Worm (Caenorhabditis elegans) whole organism, young adult: ENCODE measurements around the gene K08E4.8.

Source experiments
- B0019.2 ChIP-seq: fragments of 200-800 bp; sonication (Bioruptor generic); conservative IDR thresholded peaks from 2 replicates; pipeline ENCODE4 v1.3.6; 2022; ENCODE audit warnings: missing genetic modification reagents, missing genetic modification characterization, missing compliant biosample characterization
- B0261.1 ChIP-seq: sonication (generic microtip); optimal IDR thresholded peaks from 2 replicates; lab custom pipeline; 2016; ENCODE audit warnings: mild to moderate bottlenecking, missing genetic modification characterization, moderate library complexity, missing compliant biosample characterization
- B0336.3 ChIP-seq: fragments of 200-800 bp; sonication (Bioruptor generic); IDR thresholded peaks from 2 replicates; pipeline ENCODE4 v1.3.6; 2022; ENCODE audit warnings: missing genetic modification characterization, missing compliant biosample characterization
- C06A6.2 ChIP-seq: fragments of 200-800 bp; sonication (Bioruptor generic); conservative IDR thresholded peaks from 2 replicates; pipeline ENCODE4 v1.3.6; 2022; ENCODE audit warnings: missing genetic modification characterization, missing compliant biosample characterization
- C17E4.6 ChIP-seq: fragments of 200-800 bp; sonication (Bioruptor generic); IDR thresholded peaks from 2 replicates; pipeline ENCODE4 v1.3.6; 2022; ENCODE audit warnings: missing genetic modification reagents, missing genetic modification characterization, missing compliant biosample characterization
- F22D6.2 ChIP-seq: sonication (generic microtip); optimal IDR thresholded peaks from 2 replicates; lab custom pipeline; 2016; ENCODE audit warnings: mild to moderate bottlenecking, missing genetic modification characterization, missing compliant biosample characterization
- F23B12.7 ChIP-seq: sonication (generic microtip); optimal IDR thresholded peaks from 2 replicates; lab custom pipeline; 2017; ENCODE audit warnings: missing genetic modification characterization, mild to moderate bottlenecking, missing compliant biosample characterization, antibody characterized with exemption, moderate library complexity; ENCODE audit not compliant: insufficient read depth
- F39B2.1 ChIP-seq: fragments of 200-800 bp; sonication (Bioruptor generic); IDR thresholded peaks from 2 replicates; pipeline ENCODE4 v1.3.6; 2022; ENCODE audit warnings: missing genetic modification reagents, missing genetic modification characterization, missing compliant biosample characterization
- F49E8.2 ChIP-seq: sonication (generic microtip); optimal IDR thresholded peaks from 3 replicates; lab custom pipeline; 2017; ENCODE audit warnings: missing genetic modification characterization, mild to moderate bottlenecking, missing compliant biosample characterization, antibody characterized with exemption, moderate library complexity; ENCODE audit not compliant: insufficient read depth
- F52B5.7 ChIP-seq: sonication (generic microtip); optimal IDR thresholded peaks from 2 replicates; lab custom pipeline; 2016; ENCODE audit warnings: mild to moderate bottlenecking, missing genetic modification characterization, missing compliant biosample characterization
- K12H6.12 ChIP-seq: fragments of 200-800 bp; sonication (Bioruptor generic); optimal IDR thresholded peaks from 2 replicates; lab custom pipeline; 2018; ENCODE audit warnings: mild to moderate bottlenecking, missing genetic modification characterization, missing compliant biosample characterization
- Y53F4B.3 ChIP-seq: fragments of 200-800 bp; sonication (Bioruptor generic); IDR thresholded peaks from 2 replicates; pipeline ENCODE4 v1.3.6; 2022; ENCODE audit warnings: missing genetic modification reagents, missing genetic modification characterization, missing compliant biosample characterization
- Y67H2A.10 ChIP-seq: fragments of 200-800 bp; sonication (Bioruptor generic); conservative IDR thresholded peaks from 2 replicates; pipeline ENCODE4 v1.3.6; 2022; ENCODE audit warnings: missing genetic modification reagents, missing genetic modification characterization, missing compliant biosample characterization
- Y95B8A.8 ChIP-seq: fragments of 200-800 bp; sonication (Bioruptor generic); IDR thresholded peaks from 2 replicates; pipeline ENCODE4 v1.3.6; 2022; ENCODE audit warnings: missing genetic modification reagents, missing genetic modification characterization, missing compliant biosample characterization
- akir-1 ChIP-seq: fragments of 200-800 bp; sonication (Bioruptor generic); optimal IDR thresholded peaks from 2 replicates; lab custom pipeline; 2018; ENCODE audit warnings: mild to moderate bottlenecking, missing genetic modification characterization, moderate library complexity, missing compliant biosample characterization
- aptf-3 ChIP-seq: fragments of 200-800 bp; sonication (Bioruptor generic); IDR thresholded peaks from 2 replicates; pipeline ENCODE4 v1.3.6; 2022; ENCODE audit warnings: missing genetic modification characterization, missing compliant biosample characterization
- athp-1 ChIP-seq: sonication (generic microtip); optimal IDR thresholded peaks from 2 replicates; lab custom pipeline; 2017; ENCODE audit warnings: mild to moderate bottlenecking, missing genetic modification characterization, missing compliant biosample characterization
- attf-3 ChIP-seq: fragments of 200-800 bp; sonication (Bioruptor generic); conservative IDR thresholded peaks from 2 replicates; pipeline ENCODE4 v1.3.6; 2022; ENCODE audit warnings: missing genetic modification reagents, missing genetic modification characterization, missing compliant biosample characterization
- bed-1 ChIP-seq: fragments of 200-800 bp; sonication (Bioruptor generic); IDR thresholded peaks from 2 replicates; pipeline ENCODE4 v1.3.6; 2022; ENCODE audit warnings: missing genetic modification reagents, missing genetic modification characterization, missing compliant biosample characterization
- ccch-3 ChIP-seq: fragments of 200-800 bp; sonication (Bioruptor generic); optimal IDR thresholded peaks from 2 replicates; lab custom pipeline; 2018; ENCODE audit warnings: mild to moderate bottlenecking, missing genetic modification characterization, missing compliant biosample characterization
- cebp-1 ChIP-seq, 2 experiments: fragments of 200-800 bp in 1 of 2; sonication (Bioruptor generic) in 1 of 2; sonication (generic microtip) in 1 of 2; IDR thresholded peaks in 1 of 2; optimal IDR thresholded peaks in 1 of 2; 2 replicates each; pipeline versions ENCODE4 v1.3.6 to Lab custom; 2017 to 2022; ENCODE audit warnings: missing compliant biosample characterization in 2 of 2, missing genetic modification characterization in 2 of 2, mild to moderate bottlenecking in 1 of 2, missing genetic modification reagents in 1 of 2, moderate library complexity in 1 of 2
- ceh-58 ChIP-seq: fragments of 200-800 bp; sonication (Bioruptor generic); IDR thresholded peaks from 2 replicates; pipeline ENCODE4 v1.3.6; 2022; ENCODE audit warnings: missing genetic modification characterization, missing compliant biosample characterization
- ceh-79 ChIP-seq: sonication (generic microtip); optimal IDR thresholded peaks from 2 replicates; lab custom pipeline; 2017; ENCODE audit warnings: mild to moderate bottlenecking, missing genetic modification characterization, missing compliant biosample characterization
- chd-7 ChIP-seq: sonication (generic microtip); optimal IDR thresholded peaks from 2 replicates; lab custom pipeline; 2016; ENCODE audit warnings: mild to moderate bottlenecking, missing genetic modification characterization, moderate library complexity, missing compliant biosample characterization
- die-1 ChIP-seq: sonication (generic microtip); optimal IDR thresholded peaks from 2 replicates; lab custom pipeline; 2016; ENCODE audit warnings: missing genotype, mild to moderate bottlenecking, missing genetic modification characterization, missing compliant biosample characterization
- egl-18 ChIP-seq: fragments of 200-800 bp; sonication (Bioruptor generic); IDR thresholded peaks from 2 replicates; pipeline ENCODE4 v1.3.6; 2022; ENCODE audit warnings: missing genetic modification reagents, missing genetic modification characterization, missing compliant biosample characterization
- egl-44 ChIP-seq: fragments of 200-800 bp; sonication (Bioruptor generic); IDR thresholded peaks from 2 replicates; pipeline ENCODE4 v1.3.6; 2022; ENCODE audit warnings: missing genetic modification reagents, missing genetic modification characterization, missing compliant biosample characterization
- ekl-4 ChIP-seq: fragments of 200-800 bp; sonication (Bioruptor generic); IDR thresholded peaks from 2 replicates; pipeline ENCODE4 v1.3.6; 2022; ENCODE audit warnings: missing genetic modification reagents, missing genetic modification characterization, missing compliant biosample characterization
- fkh-3 ChIP-seq: sonication (generic microtip); optimal IDR thresholded peaks from 2 replicates; lab custom pipeline; 2016; ENCODE audit warnings: mild to moderate bottlenecking, missing genetic modification characterization, missing compliant biosample characterization
- let-526 ChIP-seq: fragments of 200-800 bp; sonication (Bioruptor generic); IDR thresholded peaks from 2 replicates; pipeline ENCODE4 v1.3.6; 2022; ENCODE audit warnings: missing genetic modification reagents, missing genetic modification characterization, missing compliant biosample characterization
- let-607 ChIP-seq, 2 experiments: fragments of 200-800 bp in 1 of 2; sonication (Bioruptor generic) in 1 of 2; sonication (generic microtip) in 1 of 2; optimal IDR thresholded peaks; 2 replicates each; lab custom pipeline; 2016 to 2018; ENCODE audit warnings: mild to moderate bottlenecking in 2 of 2, missing compliant biosample characterization in 2 of 2, missing genetic modification characterization in 2 of 2, moderate library complexity in 2 of 2, missing genotype in 1 of 2
- lin-54 ChIP-seq: fragments of 200-800 bp; sonication (Bioruptor generic); optimal IDR thresholded peaks from 2 replicates; lab custom pipeline; 2018; ENCODE audit warnings: mild to moderate bottlenecking, missing genetic modification characterization, missing compliant biosample characterization
- lir-1 ChIP-seq: fragments of 200-800 bp; sonication (Bioruptor generic); conservative IDR thresholded peaks from 2 replicates; pipeline ENCODE4 v1.3.6; 2022; ENCODE audit warnings: missing genetic modification reagents, missing genetic modification characterization, missing compliant biosample characterization
- lsl-1 ChIP-seq: fragments of 200-800 bp; sonication (Bioruptor generic); optimal IDR thresholded peaks from 2 replicates; lab custom pipeline; 2018; ENCODE audit warnings: mild to moderate bottlenecking, missing genetic modification characterization, moderate library complexity, missing compliant biosample characterization
- madf-3 ChIP-seq: fragments of 200-800 bp; sonication (Bioruptor generic); IDR thresholded peaks from 2 replicates; pipeline ENCODE4 v1.3.6; 2022; ENCODE audit warnings: missing genetic modification reagents, missing genetic modification characterization, missing compliant biosample characterization
- nfya-1 ChIP-seq: sonication (generic microtip); optimal IDR thresholded peaks from 2 replicates; lab custom pipeline; 2017; ENCODE audit warnings: antibody characterized with exemption, missing compliant biosample characterization, missing genetic modification characterization, borderline replicate concordance; ENCODE audit not compliant: insufficient read depth
- nfya-2 ChIP-seq: fragments of 200-800 bp; sonication (Bioruptor generic); IDR thresholded peaks from 2 replicates; pipeline ENCODE4 v1.3.6; 2022; ENCODE audit warnings: missing genetic modification reagents, missing genetic modification characterization, missing compliant biosample characterization
- nhr-120 ChIP-seq: fragments of 200-800 bp; sonication (Bioruptor generic); IDR thresholded peaks from 2 replicates; pipeline ENCODE4 v1.3.6; 2022; ENCODE audit warnings: missing genetic modification characterization, missing compliant biosample characterization
- nhr-90 ChIP-seq: sonication (generic microtip); optimal IDR thresholded peaks from 2 replicates; lab custom pipeline; 2016; ENCODE audit warnings: missing genotype, mild to moderate bottlenecking, missing genetic modification characterization, missing compliant biosample characterization
- pbrm-1 ChIP-seq: fragments of 200-800 bp; sonication (Bioruptor generic); IDR thresholded peaks from 2 replicates; pipeline ENCODE4 v1.3.6; 2022; ENCODE audit warnings: missing genetic modification reagents, missing genetic modification characterization, missing compliant biosample characterization
- rpc-1 ChIP-seq, 2 experiments: fragments of 150-350 bp in 1 of 2; sonication (generic microtip) in 1 of 2; optimal IDR thresholded peaks; 2 replicates each; lab custom pipeline; 2014 to 2018; ENCODE audit warnings: missing biosample characterization in 1 of 2, missing genetic modification characterization in 1 of 2, missing genetic modification reagents in 1 of 2, missing genotype in 1 of 2
- sdz-38 ChIP-seq: sonication (generic microtip); optimal IDR thresholded peaks from 2 replicates; lab custom pipeline; 2016; ENCODE audit warnings: missing genotype, missing genetic modification characterization, missing compliant biosample characterization
- sea-2 ChIP-seq: fragments of 200-800 bp; sonication (Bioruptor generic); IDR thresholded peaks from 2 replicates; pipeline ENCODE4 v1.3.6; 2022; ENCODE audit warnings: missing genetic modification characterization, missing compliant biosample characterization
- snpc-1.1 ChIP-seq: sonication (generic microtip); optimal IDR thresholded peaks from 2 replicates; lab custom pipeline; 2017; ENCODE audit warnings: missing genetic modification characterization, mild to moderate bottlenecking, missing compliant biosample characterization, antibody characterized with exemption, moderate library complexity, missing genotype, missing genetic modification reagents; ENCODE audit not compliant: insufficient read depth
- tlf-1 ChIP-seq: fragments of 200-800 bp; sonication (Bioruptor generic); optimal IDR thresholded peaks from 2 replicates; lab custom pipeline; 2018; ENCODE audit warnings: mild to moderate bottlenecking, missing genetic modification characterization, missing compliant biosample characterization
- unc-130 ChIP-seq: sonication (generic microtip); optimal IDR thresholded peaks from 2 replicates; lab custom pipeline; 2016; ENCODE audit warnings: missing genetic modification reagents, missing genetic modification characterization, missing compliant biosample characterization
- xnd-1 ChIP-seq: sonication (generic microtip); optimal IDR thresholded peaks from 2 replicates; lab custom pipeline; 2016; ENCODE audit warnings: missing genotype, missing genetic modification reagents, missing genetic modification characterization, missing compliant biosample characterization

Gene K08E4.8

DNA sequence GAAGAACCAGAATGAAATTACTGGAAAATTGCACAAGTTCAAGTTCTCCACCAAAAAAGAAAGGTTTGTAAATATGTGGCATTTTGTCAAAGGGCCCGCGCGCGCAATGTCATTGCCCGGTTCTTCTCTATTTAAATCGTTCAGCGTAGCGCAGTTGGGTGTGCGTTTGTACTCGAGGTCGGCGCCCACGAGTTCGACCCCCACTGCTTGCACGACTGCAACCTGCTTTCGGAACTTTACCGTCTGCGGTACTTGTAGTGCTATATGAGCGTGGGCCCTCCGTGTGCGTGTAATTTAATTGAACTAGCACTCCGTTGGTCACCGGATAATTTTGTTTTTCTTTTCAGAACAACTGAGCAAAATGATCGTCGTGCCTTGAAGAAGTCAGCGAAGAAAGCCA, 25.4 kb upstream of the K08E4.8 start (continued):
- TF ChIP-seq F39B2.1 (GFP tag; lab: Robert Waterston, UW): no peak
- peak; percentile 88 for TF ChIP-seq ceh-79 (tag; lab: Kevin White, UChicago)
- TF ChIP-seq sea-2 (GFP tag; lab: Robert Waterston, UW): no peak
- 0 out of 2 replicates have a peak, but pooled peaks have one; percentile 54 for TF ChIP-seq madf-3
- TF ChIP-seq aptf-3 (GFP tag; lab: Robert Waterston, UW): peak; percentile 91
- TF ChIP-seq let-526 (GFP tag; lab: Robert Waterston, UW): no peak
- peak; percentile 80 for TF ChIP-seq rpc-1 (optimal IDR thresholded peaks at IDR 0.05; lab: Kevin White, UChicago)
- peak; percentile 91 for TF ChIP-seq rpc-1 (tag; optimal IDR thresholded peaks at IDR 0.05; lab: Kevin White, UChicago)
- peak; percentile 49; the same call in 1 of the 2 replicates for TF ChIP-seq C06A6.2 (GFP tag; lab: Robert Waterston, UW)
- TF ChIP-seq Y95B8A.8: peak; percentile 76; the same call in 1 of the 2 replicates
- no peak for TF ChIP-seq sdz-38
- TF ChIP-seq nhr-90 (tag; lab: Kevin White, UChicago): peak; percentile 94
- no peak for TF ChIP-seq akir-1 (GFP tag; lab: Kevin White, UChicago)
- peak; percentile 96 for TF ChIP-seq die-1 (tag; lab: Kevin White, UChicago)
- TF ChIP-seq xnd-1: peak; percentile 36
- TF ChIP-seq Y67H2A.10 (GFP tag; lab: Robert Waterston, UW): 0 out of 2 replicates have a peak, but pooled peaks have one; percentile 33
- TF ChIP-seq lir-1 (GFP tag; lab: Robert Waterston, UW): peak; percentile 61
- peak; percentile 81 for TF ChIP-seq athp-1 (tag; lab: Kevin White, UChicago)
- TF ChIP-seq unc-130: peak; percentile 66
- TF ChIP-seq snpc-1.1 (tag; lab: Kevin White, UChicago): no peak
- no peak for TF ChIP-seq nhr-120 (GFP tag; lab: Robert Waterston, UW)
- TF ChIP-seq lsl-1 (GFP tag; lab: Kevin White, UChicago): peak; percentile 76
- peak; percentile 85 for TF ChIP-seq egl-18 (GFP tag; lab: Robert Waterston, UW)
- TF ChIP-seq nfya-1 (tag; lab: Kevin White, UChicago): no peak
- no peak for TF ChIP-seq bed-1 (GFP tag; lab: Robert Waterston, UW)
- peak; percentile 77; the same call in 1 of the 2 replicates for TF ChIP-seq Y53F4B.3
- TF ChIP-seq B0261.1 (tag; lab: Kevin White, UChicago): peak; percentile 91
- peak; percentile 75; the same call in 1 of the 2 replicates for TF ChIP-seq C17E4.6
- TF ChIP-seq egl-44: peak; percentile 81
- 0 out of 2 replicates have a peak, but pooled peaks have one; percentile 56 for TF ChIP-seq B0019.2 (GFP tag; lab: Robert Waterston, UW)
- TF ChIP-seq K12H6.12 (tag; lab: Kevin White, UChicago): peak; percentile 66
- TF ChIP-seq F52B5.7 (tag; lab: Kevin White, UChicago): peak; percentile 87
- no peak for TF ChIP-seq ccch-3 (GFP tag; lab: Kevin White, UChicago)
- TF ChIP-seq ekl-4 (GFP tag; lab: Robert Waterston, UW): peak; percentile 86
- peak; percentile 76 for TF ChIP-seq B0336.3 (GFP tag; lab: Robert Waterston, UW)
- TF ChIP-seq cebp-1 (GFP tag; IDR thresholded peaks at IDR 0.05; lab: Robert Waterston, UW): no peak
- peak; percentile 79 for TF ChIP-seq cebp-1 (tag; optimal IDR thresholded peaks at IDR 0.05; lab: Kevin White, UChicago)
- TF ChIP-seq ceh-58 (GFP tag; lab: Robert Waterston, UW): no peak
- peak; percentile 64 for TF ChIP-seq attf-3
- TF ChIP-seq F22D6.2 (tag; lab: Kevin White, UChicago): peak; percentile 29
- peak; percentile 91 for TF ChIP-seq chd-7 (tag; lab: Kevin White, UChicago)
- peak; percentile 63 to 65 for TF ChIP-seq let-607 (tag; optimal IDR thresholded peaks at IDR 0.05; lab: Kevin White, UChicago)
- peak; percentile 82 for TF ChIP-seq pbrm-1 (GFP tag; lab: Robert Waterston, UW)
- peak; percentile 55 for TF ChIP-seq fkh-3 (tag; lab: Kevin White, UChicago)
- peak; percentile 87 for TF ChIP-seq lin-54 (GFP tag; lab: Kevin White, UChicago)
- peak; percentile 97 for TF ChIP-seq F23B12.7 (tag; lab: Kevin White, UChicago)
- TF ChIP-seq tlf-1 (GFP tag; lab: Kevin White, UChicago): peak; percentile 79
- TF ChIP-seq nfya-2 (GFP tag; lab: Robert Waterston, UW): no peak
- TF ChIP-seq F49E8.2 (tag; lab: Kevin White, UChicago): peak; percentile 91
